Worm (Caenorhabditis elegans) whole organism, L1 larva: Measurements from ENCODE around the gene Y57G11C.22.

Experiments
- C16A3.4 ChIP-seq: fragments of 150-350 bp; optimal IDR thresholded peaks from 2 replicates; lab custom pipeline; 2014; ENCODE audit warnings: missing biosample characterization, missing genetic modification characterization
- dpl-1 ChIP-seq, 3 experiments: fragments of 150-350 bp in 2 of 3; sonication (generic microtip) in 1 of 3; optimal IDR thresholded peaks; 2 replicates each; lab custom pipeline; 2014 to 2017; ENCODE audit warnings: missing biosample characterization in 3 of 3, missing genetic modification characterization in 3 of 3, missing genetic modification reagents in 3 of 3
- mef-2 ChIP-seq: fragments of 150-350 bp; optimal IDR thresholded peaks from 2 replicates; lab custom pipeline; 2014; ENCODE audit warnings: missing biosample characterization, missing genetic modification characterization
- pqm-1 ChIP-seq: sonication (generic microtip); optimal IDR thresholded peaks from 3 replicates; lab custom pipeline; 2017; ENCODE audit warnings: missing biosample characterization, missing genetic modification characterization
- snpc-4 ChIP-seq: fragments of 150-350 bp; optimal IDR thresholded peaks from 2 replicates; lab custom pipeline; 2014; ENCODE audit warnings: missing biosample characterization, missing genetic modification characterization
- unc-62 ChIP-seq: fragments of 150-350 bp; optimal IDR thresholded peaks from 2 replicates; lab custom pipeline; 2014; ENCODE audit warnings: missing biosample characterization, missing genetic modification reagents, missing genetic modification characterization

DNA sequence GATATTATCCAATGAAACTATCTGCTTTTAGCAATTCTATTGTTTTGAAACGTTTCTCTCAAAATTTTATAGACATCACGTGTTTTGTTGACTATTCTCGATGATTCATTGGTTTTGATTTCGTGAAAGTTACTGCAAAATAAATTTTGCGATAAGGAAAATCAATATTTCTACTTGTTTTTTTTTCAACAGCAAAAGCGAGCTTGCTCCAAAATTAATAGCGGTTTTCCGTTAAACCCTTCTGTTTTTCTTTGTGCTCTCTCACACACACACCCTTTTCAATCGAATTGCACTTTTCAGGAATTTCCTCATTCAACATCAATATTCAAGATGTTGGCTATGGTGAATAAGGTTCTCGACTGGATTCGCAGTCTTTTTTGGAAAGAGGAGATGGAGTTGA lies 39.2 kb upstream of the Y57G11C.22 start, which contains the start of gene arl-8:
- no peak for TF ChIP-seq unc-62 (GFP tag; lab: Kevin White, UChicago)
- TF ChIP-seq snpc-4, result no peak
- no peak for TF ChIP-seq dpl-1 (GFP tag; optimal IDR thresholded peaks at IDR 0.05; lab: Kevin White, UChicago)
- no peak for TF ChIP-seq mef-2 (tag; lab: Kevin White, UChicago)
- TF ChIP-seq pqm-1, result no peak
- no peak for TF ChIP-seq C16A3.4 (tag; lab: Kevin White, UChicago)
